Fruit fly (Drosophila melanogaster) Kc167 (cell line): ENCODE measurements around the gene DCTN5-p25.

Experiments
- Myc ChIP-seq: fragments of >200 bp; optimal IDR thresholded peaks from 2 replicates; lab custom pipeline; 2017; ENCODE audit warnings: missing external identifiers
- Sin3A ChIP-seq: fragments of >200 bp; optimal IDR thresholded peaks from 2 replicates; lab custom pipeline; 2018; ENCODE audit warnings: missing external identifiers
- h ChIP-seq: fragments of >200 bp; optimal IDR thresholded peaks from 3 replicates; lab custom pipeline; 2018; ENCODE audit warnings: missing external identifiers
- insv ChIP-seq: fragments of >200 bp; optimal IDR thresholded peaks from 3 replicates; lab custom pipeline; 2018; ENCODE audit warnings: missing external identifiers
- psq ChIP-seq: fragments of >200 bp; optimal IDR thresholded peaks from 2 replicates; lab custom pipeline; 2017; ENCODE audit warnings: missing external identifiers
- ttk ChIP-seq: sonication (Bioruptor generic); optimal IDR thresholded peaks from 2 replicates; lab custom pipeline; 2017; ENCODE audit warnings: missing external identifiers

Gene DCTN5-p25

dm6 chr2L:15009703-15010102 lies 4.2 kb downstream of the DCTN5-p25 start, which contains the start of the genes THG and Rnmt:
Gene THG (minus strand): TSS chr2L:15009724.
Gene Rnmt (plus strand): TSS chr2L:15009939.
- no peak for TF ChIP-seq insv (lab: Kevin White, UChicago)

- TF ChIP-seq psq (no peak), ttk (lab: Kevin White, UChicago) (no peak), Sin3A (no peak), h (lab: Kevin White, UChicago) (no peak), Myc (lab: Kevin White, UChicago) (no peak), insv (lab: Kevin White, UChicago) (no peak)
Measured at dm6 chr2L:15011779-15012178, 6.2 kb downstream of the DCTN5-p25 start.

dm6 chr2L:15013523-15013922 lies 8.0 kb downstream of the DCTN5-p25 start:
- no peak for TF ChIP-seq Sin3A
- no peak for TF ChIP-seq insv (lab: Kevin White, UChicago)
- no peak for TF ChIP-seq h (lab: Kevin White, UChicago)
- TF ChIP-seq psq, result no peak
- no peak for TF ChIP-seq ttk (lab: Kevin White, UChicago)
- TF ChIP-seq Myc (lab: Kevin White, UChicago), result no peak

dm6 chr2L:15016031-15016430 lies 10.5 kb downstream of the DCTN5-p25 start, which contains the start of gene GABA-B-R1:
Gene GABA-B-R1 (plus strand): TSS chr2L:15016331.
- TF ChIP-seq insv (lab: Kevin White, UChicago) (no peak), h (lab: Kevin White, UChicago) (no peak), ttk (lab: Kevin White, UChicago) (no peak), Myc (lab: Kevin White, UChicago) (no peak), psq (no peak), Sin3A (no peak)

dm6 chr2L:15026582-15026981 lies 21.0 kb downstream of the DCTN5-p25 start, which contains the start of gene CG33310:
Gene CG33310 (plus strand): TSS chr2L:15026882.
- TF ChIP-seq ttk (lab: Kevin White, UChicago) (no peak), psq (no peak), Sin3A (no peak), Myc (lab: Kevin White, UChicago) (no peak), insv (lab: Kevin White, UChicago) (no peak), h (lab: Kevin White, UChicago) (no peak)

- TF ChIP-seq ttk (lab: Kevin White, UChicago), result no peak
- no peak for TF ChIP-seq insv (lab: Kevin White, UChicago)
- no peak for TF ChIP-seq Sin3A
Measured at dm6 chr2L:15031650-15032049, 26.1 kb downstream of the DCTN5-p25 start, which contains the start of gene CG31832. Gene CG31832 (minus strand): TSS chr2L:15031750.

dm6 chr2L:15035366-15035765 lies 29.8 kb downstream of the DCTN5-p25 start, which contains the start of gene yellow-c:
Gene yellow-c (plus strand): TSS chr2L:15035394.
- no peak for TF ChIP-seq insv (lab: Kevin White, UChicago)
- no peak for TF ChIP-seq ttk (lab: Kevin White, UChicago)
- no peak for TF ChIP-seq h (lab: Kevin White, UChicago)
- no peak for TF ChIP-seq Sin3A
- no peak for TF ChIP-seq psq
- TF ChIP-seq Myc (lab: Kevin White, UChicago), result no peak

dm6 chr2L:15038339-15039308 lies 33.1 kb downstream of the DCTN5-p25 start, which contains the start of gene CIAPIN1:
Gene CIAPIN1 (minus strand): TSS chr2L:15038861.
- TF ChIP-seq Myc (lab: Kevin White, UChicago) (no peak), Sin3A (no peak), insv (lab: Kevin White, UChicago) (no peak), ttk (lab: Kevin White, UChicago) (no peak), psq (no peak), h (lab: Kevin White, UChicago) (no peak)

dm6 chr2L:15039309-15039772 lies 33.8 kb downstream of the DCTN5-p25 start:
- TF ChIP-seq h (lab: Kevin White, UChicago) (no peak), insv (lab: Kevin White, UChicago) (no peak), ttk (lab: Kevin White, UChicago) (no peak), Myc (lab: Kevin White, UChicago) (no peak), Sin3A (no peak), psq (no peak)

dm6 chr2L:15043718-15044117 lies 38.2 kb downstream of the DCTN5-p25 start:
- TF ChIP-seq ttk (lab: Kevin White, UChicago) (no peak), h (lab: Kevin White, UChicago) (no peak), psq (no peak), Sin3A (no peak)

- TF ChIP-seq ttk (lab: Kevin White, UChicago) (no peak), h (lab: Kevin White, UChicago) (no peak), Sin3A (no peak), Myc (lab: Kevin White, UChicago) (no peak), psq (no peak), insv (lab: Kevin White, UChicago) (no peak)
Measured at dm6 chr2L:15052805-15053388, 47.4 kb downstream of the DCTN5-p25 start.

- no peak for TF ChIP-seq h (lab: Kevin White, UChicago)
- no peak for TF ChIP-seq Myc (lab: Kevin White, UChicago)
- no peak for TF ChIP-seq psq
Measured at dm6 chr2L:15055105-15055504, 49.6 kb downstream of the DCTN5-p25 start.
